Worm (Caenorhabditis elegans): ENCODE results near the gene K08F8.15.
A peak's percentile ranks its signal among the peaks of the same experiment; 100 is the strongest.

Gene K08F8.15

DNA sequence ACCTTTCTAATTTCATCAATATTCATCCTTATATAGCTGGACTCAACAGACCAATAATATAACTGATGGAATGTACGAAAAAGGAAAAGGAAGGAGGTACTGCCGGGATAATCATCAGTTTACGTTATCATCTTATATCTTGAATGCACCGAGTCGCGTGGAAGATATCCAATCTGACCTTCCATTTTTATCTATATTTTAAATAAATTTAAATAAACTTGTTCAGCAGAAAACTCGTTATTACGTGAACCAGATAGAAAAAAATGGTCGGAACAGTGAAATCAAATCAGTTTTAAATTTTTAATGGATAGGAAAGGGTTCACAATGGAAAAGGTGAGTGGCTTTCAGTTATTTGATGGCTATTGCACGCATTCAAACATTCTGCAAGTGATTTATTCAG is 288 bp downstream of the K08F8.15 start, which contains the start of gene pah-1:
Gene pah-1, minus strand, starts transcription at position 101 of the 400 bp plus-strand sequence.
- TF ChIP-seq C34F6.9 (tag; optimal IDR thresholded peaks at IDR 0.05) (no peak), nhr-11 (tag; optimal IDR thresholded peaks at IDR 0.05) (no peak), ama-1 (optimal IDR thresholded peaks at IDR 0.05) (no peak), unc-62 (GFP tag; optimal IDR thresholded peaks at IDR 0.05) (no peak), sma-9 (GFP tag; optimal IDR thresholded peaks at IDR 0.05) (no peak), sma-9 (tag; optimal IDR thresholded peaks at IDR 0.05) (no peak), unc-55 (GFP tag; optimal IDR thresholded peaks at IDR 0.05) (no peak), ceh-82 (tag; optimal IDR thresholded peaks at IDR 0.05) (no peak), ztf-4 (tag; optimal IDR thresholded peaks at IDR 0.05) (no peak)

DNA sequence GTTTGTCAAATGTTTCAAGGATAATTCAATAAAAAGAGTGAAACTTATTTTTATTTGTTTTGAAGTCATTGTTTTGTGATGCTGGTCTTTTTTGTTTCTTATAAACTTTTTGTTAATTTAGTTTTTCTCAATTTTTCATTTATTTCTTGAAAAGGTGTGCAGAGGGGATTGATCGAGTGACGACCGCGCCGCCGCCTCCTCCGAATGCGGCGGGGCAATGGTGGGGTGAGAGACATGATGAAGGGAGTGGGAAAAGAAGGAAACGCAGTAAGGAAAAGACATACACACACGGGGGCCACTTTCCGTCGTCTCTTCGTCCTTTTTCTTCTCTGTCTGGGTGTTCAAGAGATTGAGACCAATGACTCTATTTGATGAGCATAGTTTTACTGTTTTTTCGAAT is 2.8 kb downstream of the K08F8.15 start:
- TF ChIP-seq fos-1 (tag; optimal IDR thresholded peaks at IDR 0.05) = peak; percentile 30
- peak in 1 of 2 experiments; percentile 30 for TF ChIP-seq lsy-2 (tag; optimal IDR thresholded peaks at IDR 0.05)
- no peak for TF ChIP-seq lin-39 (tag; optimal IDR thresholded peaks at IDR 0.05)
- no peak for TF ChIP-seq C34F6.9 (tag; optimal IDR thresholded peaks at IDR 0.05)
- TF ChIP-seq zag-1 (tag; optimal IDR thresholded peaks at IDR 0.05) = no peak
- no peak for TF ChIP-seq ceh-82 (tag; optimal IDR thresholded peaks at IDR 0.05)
- TF ChIP-seq ceh-16 (tag; optimal IDR thresholded peaks at IDR 0.05) = no peak
- no peak for TF ChIP-seq ztf-1 (GFP tag; conservative IDR thresholded peaks at IDR 0.05)
- TF ChIP-seq ztf-11 (tag; optimal IDR thresholded peaks at IDR 0.05) = no peak
- TF ChIP-seq peb-1 (tag; optimal IDR thresholded peaks at IDR 0.05) = no peak
- TF ChIP-seq sma-3 (GFP tag; optimal IDR thresholded peaks at IDR 0.05) = no peak
- TF ChIP-seq mab-5 (tag; optimal IDR thresholded peaks at IDR 0.05) = no peak
- TF ChIP-seq Y55F3AM.14 (GFP tag; optimal IDR thresholded peaks at IDR 0.05) = no peak
- TF ChIP-seq nhr-25 (tag; optimal IDR thresholded peaks at IDR 0.05) = no peak
- TF ChIP-seq nhr-77 (tag; optimal IDR thresholded peaks at IDR 0.05) = no peak
- TF ChIP-seq F13H6.1 (tag; optimal IDR thresholded peaks at IDR 0.05) = peak; percentile 21
- no peak for TF ChIP-seq aly-2 (tag; optimal IDR thresholded peaks at IDR 0.05)
- no peak for TF ChIP-seq lin-11 (tag; optimal IDR thresholded peaks at IDR 0.05)
- no peak for TF ChIP-seq nhr-23 (tag; optimal IDR thresholded peaks at IDR 0.05)
- TF ChIP-seq nhr-11 (tag; optimal IDR thresholded peaks at IDR 0.05) = no peak
- no peak for TF ChIP-seq skn-1 (tag; optimal IDR thresholded peaks at IDR 0.05)
- TF ChIP-seq sma-9 (GFP tag; optimal IDR thresholded peaks at IDR 0.05) = no peak
- TF ChIP-seq sma-9 (tag; optimal IDR thresholded peaks at IDR 0.05) = no peak
- TF ChIP-seq dmd-4 (tag; optimal IDR thresholded peaks at IDR 0.05) = no peak
- no peak for TF ChIP-seq elt-1 (tag; optimal IDR thresholded peaks at IDR 0.05)
- TF ChIP-seq crh-2 (tag; optimal IDR thresholded peaks at IDR 0.05) = peak; percentile 12
- no peak for TF ChIP-seq unc-39 (tag; optimal IDR thresholded peaks at IDR 0.05)
- peak; percentile 39 for TF ChIP-seq unc-55 (GFP tag; optimal IDR thresholded peaks at IDR 0.05)
- peak; percentile 13 for TF ChIP-seq gmeb-1 (tag; optimal IDR thresholded peaks at IDR 0.05)
- peak; percentile 20 for TF ChIP-seq egl-27 (tag; optimal IDR thresholded peaks at IDR 0.05)
- no peak for TF ChIP-seq mbf-1 (tag; optimal IDR thresholded peaks at IDR 0.05)
- no peak for TF ChIP-seq alr-1 (tag; optimal IDR thresholded peaks at IDR 0.05)
- TF ChIP-seq nhr-10 (tag; optimal IDR thresholded peaks at IDR 0.05) = no peak
- TF ChIP-seq nhr-6 (tag; optimal IDR thresholded peaks at IDR 0.05) = no peak
- no peak for TF ChIP-seq nhr-237 (tag; optimal IDR thresholded peaks at IDR 0.05)
- TF ChIP-seq R02D3.7 (tag; optimal IDR thresholded peaks at IDR 0.05) = no peak
- no peak for TF ChIP-seq unc-62 (GFP tag; optimal IDR thresholded peaks at IDR 0.05)
- no peak for TF ChIP-seq ama-1 (optimal IDR thresholded peaks at IDR 0.05)
- no peak for TF ChIP-seq mdl-1 (tag; optimal IDR thresholded peaks at IDR 0.05)
- TF ChIP-seq ZK546.5 (tag; optimal IDR thresholded peaks at IDR 0.05) = no peak
- no peak for TF ChIP-seq nhr-21 (tag; optimal IDR thresholded peaks at IDR 0.05)
- no peak for TF ChIP-seq blmp-1 (tag; optimal IDR thresholded peaks at IDR 0.05; ENCODE audit: insufficient read depth)
- peak; percentile 5 for TF ChIP-seq nhr-129 (tag; optimal IDR thresholded peaks at IDR 0.05)
- TF ChIP-seq nhr-12 (tag; optimal IDR thresholded peaks at IDR 0.05) = no peak

All from whole organism, L2 larva.